Worm (Caenorhabditis elegans) whole organism, early embryonic: ENCODE results near the gene F15E6.10.

Experiments used
- B0310.2 ChIP-seq: sonication (generic microtip); optimal IDR thresholded peaks from 2 replicates; lab custom pipeline; 2016; ENCODE audit warnings: mild to moderate bottlenecking, missing genetic modification characterization, missing compliant biosample characterization
- F13C5.2 ChIP-seq: sonication (generic microtip); optimal IDR thresholded peaks from 2 replicates; lab custom pipeline; 2017; ENCODE audit warnings: mild to moderate bottlenecking, missing genetic modification characterization, inconsistent platforms, missing compliant biosample characterization
- aly-1 ChIP-seq: sonication (generic microtip); optimal IDR thresholded peaks from 2 replicates; lab custom pipeline; 2016; ENCODE audit warnings: missing genetic modification characterization, missing compliant biosample characterization
- ama-1 ChIP-seq: fragments of 150-350 bp; optimal IDR thresholded peaks from 2 replicates; lab custom pipeline; 2014
- ceh-13 ChIP-seq: fragments of 200-800 bp; sonication (Bioruptor generic); optimal IDR thresholded peaks from 2 replicates; lab custom pipeline; 2018; ENCODE audit warnings: mild to moderate bottlenecking, missing genetic modification characterization, missing compliant biosample characterization
- ceh-36 ChIP-seq: sonication (generic microtip); optimal IDR thresholded peaks from 2 replicates; lab custom pipeline; 2016; ENCODE audit warnings: missing genetic modification characterization, inconsistent platforms, missing compliant biosample characterization
- ets-7 ChIP-seq: sonication (generic microtip); optimal IDR thresholded peaks from 2 replicates; lab custom pipeline; 2016; ENCODE audit warnings: missing genotype, missing genetic modification characterization, missing compliant biosample characterization
- flt-1 ChIP-seq: fragments of 200-800 bp; sonication (Bioruptor generic); IDR thresholded peaks from 2 replicates; pipeline ENCODE4 v1.3.6; 2022; ENCODE audit warnings: missing genetic modification characterization, missing compliant biosample characterization
- hmbx-1 ChIP-seq: sonication (generic microtip); optimal IDR thresholded peaks from 2 replicates; lab custom pipeline; 2016; ENCODE audit warnings: mild to moderate bottlenecking, missing genetic modification characterization, missing compliant biosample characterization
- hmg-4 ChIP-seq: fragments of 200-800 bp; sonication (Bioruptor generic); optimal IDR thresholded peaks from 2 replicates; lab custom pipeline; 2018; ENCODE audit warnings: mild to moderate bottlenecking, missing genetic modification characterization, missing compliant biosample characterization
- hnd-1 ChIP-seq: sonication (generic microtip); optimal IDR thresholded peaks from 2 replicates; lab custom pipeline; 2016; ENCODE audit warnings: missing genetic modification characterization, missing compliant biosample characterization
- pes-1 ChIP-seq: fragments of 200-800 bp; sonication (Bioruptor generic); IDR thresholded peaks from 2 replicates; pipeline ENCODE4 v1.3.6; 2022; ENCODE audit warnings: missing genetic modification reagents, missing genetic modification characterization, missing compliant biosample characterization
- scrt-1 ChIP-seq: fragments of 200-800 bp; sonication (Bioruptor generic); IDR thresholded peaks from 2 replicates; pipeline ENCODE4 v1.3.6; 2022; ENCODE audit warnings: missing genetic modification characterization, missing compliant biosample characterization
- sea-1 ChIP-seq: fragments of 200-800 bp; sonication (Bioruptor generic); conservative IDR thresholded peaks from 2 replicates; pipeline ENCODE4 v1.3.6; 2022; ENCODE audit warnings: missing genetic modification characterization, missing compliant biosample characterization
- tbx-11 ChIP-seq: fragments of 200-800 bp; sonication (Bioruptor generic); IDR thresholded peaks from 2 replicates; pipeline ENCODE4 v1.3.6; 2022; ENCODE audit warnings: missing genetic modification characterization, missing compliant biosample characterization
- tbx-37 ChIP-seq: fragments of 200-800 bp; sonication (Bioruptor generic); conservative IDR thresholded peaks from 2 replicates; pipeline ENCODE4 v1.3.6; 2022; ENCODE audit warnings: missing genetic modification reagents, missing genetic modification characterization, missing compliant biosample characterization
- tra-4 ChIP-seq: sonication (generic microtip); optimal IDR thresholded peaks from 2 replicates; lab custom pipeline; 2017; ENCODE audit warnings: missing genetic modification characterization, missing compliant biosample characterization

Gene F15E6.10

ce11 chrIV:4318056-4318455 lies 25.4 kb downstream of the F15E6.10 start:
- TF ChIP-seq sea-1 (GFP tag; lab: Robert Waterston, UW) (no peak), tbx-11 (no peak), hmg-4 (GFP tag; lab: Kevin White, UChicago) (no peak), ceh-13 (GFP tag; lab: Kevin White, UChicago) (no peak), ets-7 (tag; lab: Kevin White, UChicago) (no peak), aly-1 (tag; lab: Kevin White, UChicago) (no peak), ama-1 (lab: Kevin White, UChicago) (no peak), B0310.2 (tag; lab: Kevin White, UChicago) (no peak), hmbx-1 (tag; lab: Kevin White, UChicago) (no peak), tbx-37 (GFP tag; lab: Robert Waterston, UW) (no peak), F13C5.2 (tag; lab: Kevin White, UChicago) (no peak)

ce11 chrIV:4319473-4319872 lies 26.8 kb downstream of the F15E6.10 start:
- TF ChIP-seq hnd-1 (tag; lab: Kevin White, UChicago) (no peak), pes-1 (GFP tag; lab: Robert Waterston, UW) (no peak)

DNA sequence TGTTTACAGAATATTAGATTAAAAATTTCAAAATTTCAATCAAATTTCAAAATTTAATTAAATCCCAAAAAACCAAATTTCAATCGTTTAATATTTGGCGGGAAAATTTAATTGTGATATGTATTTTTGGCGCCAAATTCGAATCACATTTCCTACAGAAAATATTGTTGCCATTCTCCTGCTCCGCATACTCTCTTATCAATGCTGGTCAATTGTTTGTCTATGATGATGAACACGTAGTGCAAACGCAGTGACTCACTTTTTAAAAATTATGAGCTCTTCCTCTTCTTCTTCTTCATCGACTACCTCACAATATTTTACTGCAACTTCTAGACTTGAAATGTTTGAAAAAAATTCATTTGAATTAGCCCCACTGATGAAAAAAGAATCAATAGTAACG lies 33.8 kb downstream of the F15E6.10 start, which contains the start of gene trpl-2:
TSS of gene trpl-2 (plus strand) at position 210 of the 400 bp plus-strand sequence.
- no peak for TF ChIP-seq flt-1 (GFP tag; lab: Robert Waterston, UW)
- no peak for TF ChIP-seq tbx-37 (GFP tag; lab: Robert Waterston, UW)
- TF ChIP-seq pes-1 (GFP tag; lab: Robert Waterston, UW): no peak
- TF ChIP-seq hmbx-1 (tag; lab: Kevin White, UChicago): no peak
- TF ChIP-seq ceh-36 (tag; lab: Kevin White, UChicago): no peak
- no peak for TF ChIP-seq hmg-4 (GFP tag; lab: Kevin White, UChicago)
- no peak for TF ChIP-seq hnd-1 (tag; lab: Kevin White, UChicago)
- no peak for TF ChIP-seq aly-1 (tag; lab: Kevin White, UChicago)
- TF ChIP-seq tbx-11: no peak
- TF ChIP-seq tra-4 (tag; lab: Kevin White, UChicago): no peak
- no peak for TF ChIP-seq scrt-1 (GFP tag; lab: Robert Waterston, UW)
- TF ChIP-seq B0310.2 (tag; lab: Kevin White, UChicago): no peak
- TF ChIP-seq ama-1 (lab: Kevin White, UChicago): no peak
- TF ChIP-seq ceh-13 (GFP tag; lab: Kevin White, UChicago): no peak
- no peak for TF ChIP-seq F13C5.2 (tag; lab: Kevin White, UChicago)
- TF ChIP-seq ets-7 (tag; lab: Kevin White, UChicago): no peak

- no peak for TF ChIP-seq hmbx-1 (tag; lab: Kevin White, UChicago)
- no peak for TF ChIP-seq ceh-13 (GFP tag; lab: Kevin White, UChicago)
- no peak for TF ChIP-seq tbx-37 (GFP tag; lab: Robert Waterston, UW)
- no peak for TF ChIP-seq tbx-11
- TF ChIP-seq hmg-4 (GFP tag; lab: Kevin White, UChicago): no peak
- TF ChIP-seq sea-1 (GFP tag; lab: Robert Waterston, UW): no peak
- TF ChIP-seq ama-1 (lab: Kevin White, UChicago): no peak
- TF ChIP-seq ets-7 (tag; lab: Kevin White, UChicago): no peak
- TF ChIP-seq tra-4 (tag; lab: Kevin White, UChicago): no peak
- TF ChIP-seq ceh-36 (tag; lab: Kevin White, UChicago): no peak
- no peak for TF ChIP-seq B0310.2 (tag; lab: Kevin White, UChicago)
- no peak for TF ChIP-seq scrt-1 (GFP tag; lab: Robert Waterston, UW)
- no peak for TF ChIP-seq pes-1 (GFP tag; lab: Robert Waterston, UW)
- no peak for TF ChIP-seq aly-1 (tag; lab: Kevin White, UChicago)
- TF ChIP-seq F13C5.2 (tag; lab: Kevin White, UChicago): no peak
Measured at ce11 chrIV:4336139-4336851, 43.6 kb downstream of the F15E6.10 start, which contains the start of the genes W03B1.3 and oac-51. TSS of gene W03B1.3 (minus strand) at chrIV:4336239. TSS of gene oac-51 (plus strand) at chrIV:4336801.

- no peak for TF ChIP-seq ama-1 (lab: Kevin White, UChicago)
- TF ChIP-seq ets-7 (tag; lab: Kevin White, UChicago): no peak
- no peak for TF ChIP-seq B0310.2 (tag; lab: Kevin White, UChicago)
- no peak for TF ChIP-seq hmg-4 (GFP tag; lab: Kevin White, UChicago)
- TF ChIP-seq tbx-37 (GFP tag; lab: Robert Waterston, UW): no peak
- no peak for TF ChIP-seq hnd-1 (tag; lab: Kevin White, UChicago)
- no peak for TF ChIP-seq F13C5.2 (tag; lab: Kevin White, UChicago)
- no peak for TF ChIP-seq tbx-11
- TF ChIP-seq flt-1 (GFP tag; lab: Robert Waterston, UW): no peak
- no peak for TF ChIP-seq sea-1 (GFP tag; lab: Robert Waterston, UW)
- no peak for TF ChIP-seq aly-1 (tag; lab: Kevin White, UChicago)
- no peak for TF ChIP-seq hmbx-1 (tag; lab: Kevin White, UChicago)
- TF ChIP-seq tra-4 (tag; lab: Kevin White, UChicago): no peak
- no peak for TF ChIP-seq ceh-36 (tag; lab: Kevin White, UChicago)
- no peak for TF ChIP-seq pes-1 (GFP tag; lab: Robert Waterston, UW)
Measured at ce11 chrIV:4338217-4338616, 45.5 kb downstream of the F15E6.10 start.
